Worm (Caenorhabditis elegans) whole organism, L4/young adult: ENCODE data around the gene cbp-3.

ENCODE experiments used
- W03F9.2 ChIP-seq: fragments of 150-350 bp; optimal IDR thresholded peaks from 2 replicates; lab custom pipeline; 2014; ENCODE audit warnings: missing biosample characterization, missing genetic modification characterization
- dao-5 ChIP-seq: sonication (generic microtip); optimal IDR thresholded peaks from 2 replicates; lab custom pipeline; 2016; ENCODE audit warnings: missing genotype, missing genetic modification characterization, moderate library complexity, missing compliant biosample characterization
- him-1 ChIP-seq: sonication (generic microtip); optimal IDR thresholded peaks from 2 replicates; lab custom pipeline; 2016; ENCODE audit warnings: missing genotype, missing genetic modification reagents, missing genetic modification characterization, missing compliant biosample characterization

cbp-3 gene

ce11 chrIII:9913722-9914121 lies at the start of gene cbp-3:
Gene cbp-3, plus strand, starts transcription at chrIII:9913993.
- TF ChIP-seq dao-5 (tag; lab: Kevin White, UChicago) (no peak), W03F9.2 (no peak), him-1 (tag; lab: Kevin White, UChicago) (no peak)

- TF ChIP-seq dao-5 (tag; lab: Kevin White, UChicago) (no peak), W03F9.2 (no peak), him-1 (tag; lab: Kevin White, UChicago) (no peak)
Measured at ce11 chrIII:9867352-9867751, 46.4 kb upstream of the cbp-3 start.

ce11 chrIII:9867780-9868503 lies 45.9 kb upstream of the cbp-3 start, which contains the start of gene dhhc-4:
Gene dhhc-4, minus strand, starts transcription at chrIII:9867792.
- TF ChIP-seq him-1 (tag; lab: Kevin White, UChicago): no peak
- TF ChIP-seq dao-5 (tag; lab: Kevin White, UChicago): no peak
- peak; percentile 65 for TF ChIP-seq W03F9.2

- TF ChIP-seq W03F9.2 (no peak), him-1 (tag; lab: Kevin White, UChicago) (no peak), dao-5 (tag; lab: Kevin White, UChicago) (no peak)
Measured at ce11 chrIII:9871032-9871431, 42.8 kb upstream of the cbp-3 start, which contains the start of gene ZK757.1. Gene ZK757.1, minus strand, starts transcription at chrIII:9871132.

ce11 chrIII:9874515-9874914 lies 39.3 kb upstream of the cbp-3 start:
- TF ChIP-seq W03F9.2 (no peak), dao-5 (tag; lab: Kevin White, UChicago) (no peak), him-1 (tag; lab: Kevin White, UChicago) (no peak)

ce11 chrIII:9876951-9877350 lies 36.8 kb upstream of the cbp-3 start, which contains the start of gene ZK757.10:
Gene ZK757.10, plus strand, starts transcription at chrIII:9877251.
- TF ChIP-seq W03F9.2 (no peak), dao-5 (tag; lab: Kevin White, UChicago) (no peak)

- TF ChIP-seq dao-5 (tag; lab: Kevin White, UChicago) (no peak), W03F9.2 (no peak), him-1 (tag; lab: Kevin White, UChicago) (no peak)
Measured at ce11 chrIII:9878828-9879227, 35.0 kb upstream of the cbp-3 start, which contains the start of gene ZK757.2. Gene ZK757.2, minus strand, starts transcription at chrIII:9878928.

ce11 chrIII:9885609-9886008 lies 28.2 kb upstream of the cbp-3 start:
- no peak for TF ChIP-seq W03F9.2
- no peak for TF ChIP-seq him-1 (tag; lab: Kevin White, UChicago)
- TF ChIP-seq dao-5 (tag; lab: Kevin White, UChicago): no peak

ce11 chrIII:9886323-9886722 lies 27.5 kb upstream of the cbp-3 start:
- TF ChIP-seq him-1 (tag; lab: Kevin White, UChicago) (no peak), dao-5 (tag; lab: Kevin White, UChicago) (no peak), W03F9.2 (no peak)

- TF ChIP-seq him-1 (tag; lab: Kevin White, UChicago) (no peak), W03F9.2 (no peak), dao-5 (tag; lab: Kevin White, UChicago) (no peak)
Measured at ce11 chrIII:9891324-9891723, 22.5 kb upstream of the cbp-3 start, which contains the start of gene alg-4. Gene alg-4, minus strand, starts transcription at chrIII:9891424.

- TF ChIP-seq W03F9.2 (no peak), him-1 (tag; lab: Kevin White, UChicago) (no peak), dao-5 (tag; lab: Kevin White, UChicago) (no peak)
Measured at ce11 chrIII:9892855-9893254, 20.9 kb upstream of the cbp-3 start, which contains the start of gene mam-7. Gene mam-7, plus strand, starts transcription at chrIII:9893155.

- TF ChIP-seq W03F9.2: no peak
- TF ChIP-seq dao-5 (tag; lab: Kevin White, UChicago): no peak
- no peak for TF ChIP-seq him-1 (tag; lab: Kevin White, UChicago)
Measured at ce11 chrIII:9899720-9900119, 14.1 kb upstream of the cbp-3 start.

- TF ChIP-seq dao-5 (tag; lab: Kevin White, UChicago) (no peak), W03F9.2 (no peak)
Measured at ce11 chrIII:9903694-9904292, 10.0 kb upstream of the cbp-3 start.

- no peak for TF ChIP-seq dao-5 (tag; lab: Kevin White, UChicago)
- TF ChIP-seq W03F9.2: no peak
- peak; percentile 37 for TF ChIP-seq him-1 (tag; lab: Kevin White, UChicago)
Measured at ce11 chrIII:9905307-9905706, 8.5 kb upstream of the cbp-3 start.
